Worm (Caenorhabditis elegans) whole organism, L2 larva: Measurements from ENCODE around the gene asp-13.

Source experiments
- C34F6.9 ChIP-seq: fragments of 150-350 bp; optimal IDR thresholded peaks from 2 replicates; lab custom pipeline; 2014; ENCODE audit warnings: missing biosample characterization, missing genetic modification characterization
- F13H6.1 ChIP-seq: sonication (generic microtip); optimal IDR thresholded peaks from 2 replicates; lab custom pipeline; 2016; ENCODE audit warnings: missing genetic modification characterization, missing compliant biosample characterization
- R02D3.7 ChIP-seq: fragments of 150-350 bp; optimal IDR thresholded peaks from 2 replicates; lab custom pipeline; 2014; ENCODE audit warnings: missing biosample characterization, missing genetic modification characterization
- Y55F3AM.14 ChIP-seq: fragments of 200-800 bp; sonication (Bioruptor generic); optimal IDR thresholded peaks from 2 replicates; lab custom pipeline; 2018; ENCODE audit warnings: mild to moderate bottlenecking, missing genetic modification characterization, missing compliant biosample characterization
- ZK546.5 ChIP-seq: sonication (generic microtip); optimal IDR thresholded peaks from 2 replicates; lab custom pipeline; 2017; ENCODE audit warnings: missing biosample characterization, missing genetic modification characterization
- alr-1 ChIP-seq: fragments of 150-350 bp; optimal IDR thresholded peaks from 2 replicates; lab custom pipeline; 2014; ENCODE audit warnings: missing biosample characterization, missing genetic modification characterization
- aly-2 ChIP-seq: fragments of 150-350 bp; optimal IDR thresholded peaks from 2 replicates; lab custom pipeline; 2014; ENCODE audit warnings: missing biosample characterization, missing genetic modification characterization
- blmp-1 ChIP-seq: sonication (generic microtip); optimal IDR thresholded peaks from 2 replicates; lab custom pipeline; 2017; ENCODE audit warnings: missing genetic modification characterization, mild to moderate bottlenecking, missing compliant biosample characterization, antibody characterized with exemption, moderate library complexity; ENCODE audit not compliant: insufficient read depth
- ceh-16 ChIP-seq: fragments of 150-350 bp; optimal IDR thresholded peaks from 2 replicates; lab custom pipeline; 2014; ENCODE audit warnings: missing biosample characterization, missing genetic modification characterization
- crh-2 ChIP-seq: sonication (generic microtip); optimal IDR thresholded peaks from 2 replicates; lab custom pipeline; 2017; ENCODE audit warnings: missing biosample characterization, missing genetic modification characterization
- dmd-4 ChIP-seq: sonication (generic microtip); optimal IDR thresholded peaks from 2 replicates; lab custom pipeline; 2017; ENCODE audit warnings: missing biosample characterization, missing genetic modification characterization
- elt-3 ChIP-seq: sonication (generic microtip); optimal IDR thresholded peaks from 2 replicates; lab custom pipeline; 2017; ENCODE audit warnings: missing biosample characterization, missing genetic modification characterization
- fos-1 ChIP-seq: fragments of 150-350 bp; optimal IDR thresholded peaks from 2 replicates; lab custom pipeline; 2014; ENCODE audit warnings: missing biosample characterization, missing genetic modification characterization
- lin-11 ChIP-seq: fragments of 150-350 bp; sonication (generic microtip); optimal IDR thresholded peaks from 2 replicates; lab custom pipeline; 2014; ENCODE audit warnings: missing biosample characterization, missing genetic modification characterization, inconsistent platforms, mixed read lengths
- lin-13 ChIP-seq: fragments of 150-350 bp; optimal IDR thresholded peaks from 2 replicates; lab custom pipeline; 2014; ENCODE audit warnings: missing biosample characterization, missing genetic modification reagents, missing genetic modification characterization
- lin-39 ChIP-seq: fragments of 150-350 bp; optimal IDR thresholded peaks from 2 replicates; lab custom pipeline; 2014; ENCODE audit warnings: missing biosample characterization, missing genetic modification reagents, missing genetic modification characterization
- lsy-2 ChIP-seq, 2 experiments: fragments of 150-350 bp in 1 of 2; sonication (generic microtip) in 1 of 2; optimal IDR thresholded peaks; 2 replicates each; lab custom pipeline; 2014 to 2017; ENCODE audit warnings: missing biosample characterization in 2 of 2, missing genetic modification characterization in 2 of 2
- mab-5 ChIP-seq: fragments of 150-350 bp; optimal IDR thresholded peaks from 2 replicates; lab custom pipeline; 2014; ENCODE audit warnings: missing biosample characterization, missing genetic modification characterization
- mbf-1 ChIP-seq: sonication (generic microtip); optimal IDR thresholded peaks from 2 replicates; lab custom pipeline; 2017; ENCODE audit warnings: missing biosample characterization, missing genetic modification characterization
- nhr-10 ChIP-seq: sonication (generic microtip); optimal IDR thresholded peaks from 2 replicates; lab custom pipeline; 2017; ENCODE audit warnings: missing biosample characterization, missing genetic modification characterization
- nhr-11 ChIP-seq: fragments of 150-350 bp; optimal IDR thresholded peaks from 2 replicates; lab custom pipeline; 2014; ENCODE audit warnings: missing biosample characterization, missing genetic modification characterization
- nhr-21 ChIP-seq: fragments of 150-350 bp; optimal IDR thresholded peaks from 2 replicates; lab custom pipeline; 2014; ENCODE audit warnings: missing biosample characterization, missing genetic modification characterization
- nhr-23 ChIP-seq: fragments of 150-350 bp; optimal IDR thresholded peaks from 2 replicates; lab custom pipeline; 2014; ENCODE audit warnings: missing biosample characterization, missing genetic modification reagents, missing genetic modification characterization
- nhr-25 ChIP-seq: fragments of 150-350 bp; sonication (generic microtip); optimal IDR thresholded peaks from 3 replicates; lab custom pipeline; 2014; ENCODE audit warnings: missing biosample characterization, missing genetic modification characterization
- nhr-6 ChIP-seq: fragments of 150-350 bp; optimal IDR thresholded peaks from 2 replicates; lab custom pipeline; 2014; ENCODE audit warnings: missing biosample characterization, missing genetic modification characterization
- nhr-77 ChIP-seq: fragments of 150-350 bp; optimal IDR thresholded peaks from 2 replicates; lab custom pipeline; 2014; ENCODE audit warnings: missing biosample characterization, missing genetic modification characterization
- sem-4 ChIP-seq: fragments of 150-350 bp; optimal IDR thresholded peaks from 2 replicates; lab custom pipeline; 2014; ENCODE audit warnings: missing biosample characterization, missing genetic modification reagents, missing genetic modification characterization
- skn-1 ChIP-seq: sonication (generic microtip); optimal IDR thresholded peaks from 2 replicates; lab custom pipeline; 2017; ENCODE audit warnings: missing biosample characterization, missing genetic modification characterization
- sma-3 ChIP-seq: sonication (generic microtip); optimal IDR thresholded peaks from 2 replicates; lab custom pipeline; 2016; ENCODE audit warnings: missing genetic modification reagents, missing genetic modification characterization, missing compliant biosample characterization
- sma-9 ChIP-seq, 2 experiments: fragments of 150-350 bp in 1 of 2; sonication (generic microtip) in 1 of 2; optimal IDR thresholded peaks; 2 replicates each; lab custom pipeline; 2014 to 2016; ENCODE audit warnings: missing genetic modification characterization in 2 of 2, mild to moderate bottlenecking in 1 of 2, missing biosample characterization in 1 of 2, missing compliant biosample characterization in 1 of 2, missing genetic modification reagents in 1 of 2, moderate library complexity in 1 of 2
- unc-39 ChIP-seq: fragments of 150-350 bp; optimal IDR thresholded peaks from 2 replicates; lab custom pipeline; 2014; ENCODE audit warnings: missing biosample characterization, missing genetic modification characterization
- unc-55 ChIP-seq: fragments of 150-350 bp; sonication (generic microtip); optimal IDR thresholded peaks from 3 replicates; lab custom pipeline; 2014; ENCODE audit warnings: missing biosample characterization, missing genetic modification reagents, missing genetic modification characterization
- unc-62 ChIP-seq: fragments of 150-350 bp; optimal IDR thresholded peaks from 2 replicates; lab custom pipeline; 2014; ENCODE audit warnings: missing biosample characterization, missing genetic modification reagents, missing genetic modification characterization
- zag-1 ChIP-seq: fragments of 150-350 bp; optimal IDR thresholded peaks from 2 replicates; lab custom pipeline; 2014; ENCODE audit warnings: missing biosample characterization, missing genetic modification characterization
- ztf-1 ChIP-seq: fragments of 200-800 bp; sonication (Bioruptor generic); conservative IDR thresholded peaks from 2 replicates; pipeline ENCODE4 v1.3.6; 2022; ENCODE audit warnings: missing genetic modification characterization, missing compliant biosample characterization
- ztf-11 ChIP-seq: sonication (generic microtip); optimal IDR thresholded peaks from 2 replicates; lab custom pipeline; 2017; ENCODE audit warnings: missing biosample characterization, missing genetic modification characterization
- ztf-4 ChIP-seq: fragments of 150-350 bp; optimal IDR thresholded peaks from 2 replicates; lab custom pipeline; 2014; ENCODE audit warnings: missing biosample characterization, missing genetic modification characterization

The asp-13 gene

DNA sequence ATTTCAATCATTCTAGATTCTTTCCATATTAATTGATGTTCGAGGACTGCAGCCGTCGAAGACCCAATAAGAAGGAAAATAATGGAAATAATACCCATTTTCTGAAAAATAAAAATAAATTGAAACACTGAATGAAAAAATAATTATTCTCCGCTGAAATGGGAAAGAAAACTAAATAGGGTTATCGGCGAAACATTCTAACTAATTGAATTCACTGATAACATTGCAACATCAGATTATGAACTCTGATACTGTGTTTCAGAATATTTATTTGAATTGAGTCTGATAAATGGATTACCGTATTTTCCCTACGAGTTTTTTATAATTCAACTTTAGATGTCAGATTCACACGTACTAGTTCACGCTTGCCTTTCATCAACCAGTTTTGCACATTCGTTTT is at the start of gene asp-13:
asp-13 (minus strand) TSS at position 101 of the 400 bp plus-strand sequence.
- TF ChIP-seq mbf-1 (tag; lab: Kevin White, UChicago) (no peak), fos-1 (tag; lab: Kevin White, UChicago) (peak; percentile 38)

DNA sequence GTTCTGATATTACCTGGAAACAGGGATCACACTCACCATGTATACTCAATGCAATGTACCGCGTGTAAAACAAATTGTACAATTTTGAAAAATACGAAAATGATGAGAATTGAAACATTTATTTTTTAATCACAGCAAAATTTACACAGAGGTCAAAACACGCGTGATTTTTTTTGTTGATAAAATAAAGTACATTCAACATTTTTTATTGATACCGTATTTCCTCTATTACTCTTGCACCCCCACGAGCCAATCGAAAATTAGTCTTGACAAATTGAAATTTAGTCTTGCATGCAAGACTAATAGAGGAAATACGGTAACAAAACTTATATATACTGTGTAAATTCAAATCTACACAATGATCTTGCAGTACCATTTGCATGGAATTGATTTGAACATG is 44.7 kb upstream of the asp-13 start, which contains the start of gene ZC190.8:
ZC190.8 (minus strand) TSS at position 101 of the 400 bp plus-strand sequence.
- TF ChIP-seq lin-39 (no peak), zag-1 (no peak), elt-3 (tag; lab: Kevin White, UChicago) (no peak), blmp-1 (no peak), nhr-21 (no peak), nhr-11 (tag; lab: Kevin White, UChicago) (no peak), alr-1 (tag; lab: Kevin White, UChicago) (no peak), nhr-6 (tag; lab: Kevin White, UChicago) (no peak), lsy-2 (tag; optimal IDR thresholded peaks at IDR 0.05; lab: Kevin White, UChicago) (no peak), nhr-77 (no peak), lin-11 (tag; lab: Kevin White, UChicago) (no peak), ztf-4 (tag; lab: Kevin White, UChicago) (no peak), R02D3.7 (tag; lab: Kevin White, UChicago) (no peak), C34F6.9 (tag; lab: Kevin White, UChicago) (no peak), ztf-1 (GFP tag; lab: Robert Waterston, UW) (no peak), sem-4 (tag; lab: Kevin White, UChicago) (no peak), mab-5 (no peak), crh-2 (tag; lab: Kevin White, UChicago) (no peak), unc-39 (tag; lab: Kevin White, UChicago) (no peak)

DNA sequence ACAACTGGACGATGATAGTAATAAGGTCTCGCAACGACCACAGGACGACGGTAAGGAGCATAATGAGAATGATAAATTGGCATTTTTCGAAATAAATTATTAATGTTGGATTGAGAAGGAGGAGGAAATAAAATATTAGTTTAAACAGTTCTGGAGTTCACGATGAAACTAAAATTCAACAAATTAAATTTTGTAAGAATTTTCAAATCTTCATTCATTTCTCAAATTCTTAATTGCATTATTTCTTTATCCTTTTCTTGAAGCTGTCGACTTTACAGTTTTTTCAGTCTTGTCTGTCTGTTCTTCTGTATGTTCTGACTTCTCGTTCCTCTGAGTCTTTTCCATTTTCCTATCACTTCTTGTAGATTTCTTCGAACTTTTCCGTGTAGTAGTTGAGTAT is 43.8 kb upstream of the asp-13 start, which contains the start of gene ZC190.7:
ZC190.7 (minus strand) TSS at position 101 of the 400 bp plus-strand sequence.
- TF ChIP-seq lin-13 (GFP tag; lab: Kevin White, UChicago) = no peak
- no peak for TF ChIP-seq dmd-4 (tag; lab: Kevin White, UChicago)
- TF ChIP-seq nhr-10 (tag; lab: Kevin White, UChicago) = no peak
- TF ChIP-seq aly-2 = no peak
- no peak for TF ChIP-seq nhr-25
- no peak for TF ChIP-seq lin-11 (tag; lab: Kevin White, UChicago)

DNA sequence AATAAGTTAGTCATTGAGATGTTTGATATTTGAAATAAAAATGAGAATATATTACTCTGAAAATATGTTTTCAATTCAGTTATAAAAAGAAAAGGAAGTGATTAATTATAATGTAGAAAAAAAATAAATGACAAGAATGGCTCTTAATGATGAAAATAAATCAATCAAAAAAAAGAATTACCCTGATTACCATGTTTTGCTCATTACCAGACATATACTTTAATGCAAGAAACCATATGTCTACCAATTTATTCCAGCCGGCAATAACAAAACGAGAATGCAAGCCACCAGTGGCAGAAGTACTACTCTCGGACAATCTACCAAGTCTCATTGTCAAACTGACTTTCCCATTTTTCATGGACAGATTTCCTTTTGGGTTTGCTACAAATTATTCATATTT is 40.8 kb upstream of the asp-13 start:
- TF ChIP-seq lin-39 (no peak), aly-2 (no peak), nhr-23 (tag; lab: Kevin White, UChicago) (no peak), lin-13 (GFP tag; lab: Kevin White, UChicago) (no peak), sma-3 (GFP tag; lab: Kevin White, UChicago) (no peak), Y55F3AM.14 (no peak), mbf-1 (tag; lab: Kevin White, UChicago) (no peak), ztf-11 (tag; lab: Kevin White, UChicago) (no peak)

DNA sequence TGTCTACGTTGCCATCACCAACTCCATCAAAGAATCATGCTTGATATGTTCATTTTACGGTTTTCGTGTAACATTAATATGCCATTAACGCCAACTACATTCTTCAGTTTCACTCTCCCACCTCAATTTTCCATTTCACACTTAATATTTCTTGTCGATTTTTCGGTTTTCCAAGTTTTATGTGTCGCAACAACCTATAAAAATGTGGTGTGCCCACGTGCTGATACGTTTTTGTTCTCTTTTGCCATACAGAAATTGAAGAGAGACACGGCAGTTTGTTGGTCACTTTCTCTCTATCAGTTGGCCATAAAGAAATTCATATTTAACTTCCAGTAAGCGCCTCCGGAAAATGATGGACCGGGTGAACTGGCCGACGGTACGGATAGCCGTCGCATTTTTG is 39.7 kb upstream of the asp-13 start, which contains the start of gene cln-3.3:
cln-3.3 (plus strand) TSS at position 334 of the 400 bp plus-strand sequence.
- no peak for TF ChIP-seq F13H6.1 (tag; lab: Kevin White, UChicago)
- TF ChIP-seq fos-1 (tag; lab: Kevin White, UChicago) = peak; percentile 15

DNA sequence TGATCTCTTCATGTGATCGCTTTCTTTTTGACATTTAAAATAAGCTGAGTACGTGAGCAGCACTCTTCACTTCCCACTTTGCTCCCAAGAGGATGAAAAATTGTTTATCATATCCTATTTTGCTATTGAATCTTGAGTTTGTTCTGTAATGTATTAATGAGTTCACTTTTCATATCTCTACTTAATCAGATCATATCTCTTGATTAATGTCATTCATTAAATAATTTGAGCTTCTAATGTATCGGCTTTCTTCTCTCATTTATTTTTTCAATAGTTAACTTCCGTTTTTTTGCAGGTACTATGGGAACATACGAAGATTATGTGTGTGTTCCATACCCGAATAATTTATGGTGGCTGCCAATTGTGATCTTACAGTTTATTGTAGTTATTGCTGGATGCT is 38.1 kb upstream of the asp-13 start, which contains the start of gene ZC190.2:
ZC190.2 (plus strand) TSS at position 301 of the 400 bp plus-strand sequence.
- TF ChIP-seq unc-55 (GFP tag; lab: Kevin White, UChicago) = no peak
- TF ChIP-seq nhr-11 (tag; lab: Kevin White, UChicago) = no peak
- TF ChIP-seq sma-3 (GFP tag; lab: Kevin White, UChicago) = no peak
- no peak for TF ChIP-seq unc-39 (tag; lab: Kevin White, UChicago)
- no peak for TF ChIP-seq ZK546.5 (tag; lab: Kevin White, UChicago)
- TF ChIP-seq F13H6.1 (tag; lab: Kevin White, UChicago) = no peak
- TF ChIP-seq nhr-25 = no peak
- TF ChIP-seq sma-9 (GFP tag; optimal IDR thresholded peaks at IDR 0.05; lab: Kevin White, UChicago) = no peak
- TF ChIP-seq sma-9 (tag; optimal IDR thresholded peaks at IDR 0.05; lab: Kevin White, UChicago) = no peak
- no peak for TF ChIP-seq crh-2 (tag; lab: Kevin White, UChicago)
- TF ChIP-seq elt-3 (tag; lab: Kevin White, UChicago) = no peak
- no peak for TF ChIP-seq ztf-4 (tag; lab: Kevin White, UChicago)
- no peak for TF ChIP-seq unc-62 (GFP tag; lab: Kevin White, UChicago)
- no peak for TF ChIP-seq ceh-16 (tag; lab: Kevin White, UChicago)
- TF ChIP-seq alr-1 (tag; lab: Kevin White, UChicago) = no peak
- TF ChIP-seq zag-1 = no peak
- no peak for TF ChIP-seq lin-13 (GFP tag; lab: Kevin White, UChicago)
- no peak for TF ChIP-seq lin-11 (tag; lab: Kevin White, UChicago)
- TF ChIP-seq skn-1 = no peak
- TF ChIP-seq nhr-6 (tag; lab: Kevin White, UChicago) = no peak
